Fruit fly (Drosophila melanogaster) whole organism, pupa: ENCODE data around the gene CG4239.

Source experiments
- CG14655 ChIP-seq: fragments of 200-800 bp; sonication (Bioruptor generic); optimal IDR thresholded peaks from 3 replicates; lab custom pipeline; 2017; ENCODE audit warnings: mild to moderate bottlenecking, missing biosample characterization, missing genetic modification reagents, missing genetic modification characterization
- CG15710 ChIP-seq: fragments of 200-800 bp; sonication (Bioruptor generic); optimal IDR thresholded peaks from 2 replicates; lab custom pipeline; 2018; ENCODE audit warnings: missing biosample characterization, mild to moderate bottlenecking, missing genetic modification characterization, moderate library complexity
- CG17806 ChIP-seq: fragments of 200-800 bp; sonication (Bioruptor generic); optimal IDR thresholded peaks from 2 replicates; lab custom pipeline; 2018; ENCODE audit warnings: missing biosample characterization, mild to moderate bottlenecking, missing genetic modification characterization, moderate library complexity
- CG32121 ChIP-seq: fragments of 200-800 bp; sonication (Bioruptor generic); IDR thresholded peaks from 2 replicates; pipeline ENCODE4 v1.3.6; 2022; ENCODE audit warnings: missing biosample characterization, missing genetic modification characterization
- CG4496 ChIP-seq: fragments of 200-800 bp; sonication (Bioruptor generic); IDR thresholded peaks from 3 replicates; pipeline ENCODE4 v1.3.6; 2022; ENCODE audit warnings: missing biosample characterization, missing genetic modification characterization
- CG8301 ChIP-seq: fragments of 200-800 bp; sonication (Bioruptor generic); optimal IDR thresholded peaks from 2 replicates; lab custom pipeline; 2018; ENCODE audit warnings: missing biosample characterization, mild to moderate bottlenecking, missing genetic modification characterization
- CG9948 ChIP-seq: fragments of 200-800 bp; sonication (Bioruptor generic); optimal IDR thresholded peaks from 2 replicates; lab custom pipeline; 2018; ENCODE audit warnings: missing biosample characterization, mild to moderate bottlenecking, missing genetic modification characterization, moderate library complexity
- rn ChIP-seq: fragments of 200-800 bp; sonication (Bioruptor generic); IDR thresholded peaks from 2 replicates; pipeline ENCODE4 v1.3.6; 2022; ENCODE audit warnings: missing biosample characterization, missing genetic modification characterization

dm6 chrX:16427786-16428400 is 42.8 kb downstream of the CG4239 start:
- no peak for TF ChIP-seq CG32121 (GFP tag; lab: Robert Waterston, UW)
- no peak for TF ChIP-seq rn (GFP tag; lab: Robert Waterston, UW)
- no peak for TF ChIP-seq CG17806 (tag; lab: Kevin White, UChicago)
- no peak for TF ChIP-seq CG15710 (tag; lab: Kevin White, UChicago)
- TF ChIP-seq CG14655 (GFP tag; lab: Kevin White, UChicago), result no peak
- TF ChIP-seq CG8301, result no peak
- TF ChIP-seq CG9948, result peak; percentile 4
- TF ChIP-seq CG4496 (GFP tag; lab: Robert Waterston, UW), result no peak
